Fruit fly (Drosophila melanogaster) S2 (cell line): ENCODE results near the gene Grip84.

Experiments
- CG8478 ChIP-seq: fragments of >200 bp; optimal IDR thresholded peaks from 2 replicates; lab custom pipeline; 2018
- CTCF ChIP-seq, 2 experiments: fragments of >200 bp; optimal IDR thresholded peaks; 2 replicates each; lab custom pipeline; 2018

Gene Grip84

dm6 chrX:19590579-19590978 is 25.0 kb upstream of the Grip84 start:
- TF ChIP-seq CG8478 (no peak), CTCF (optimal IDR thresholded peaks at IDR 0.05; lab: Kevin White, UChicago) (no peak)

- no peak for TF ChIP-seq CG8478
- no peak for TF ChIP-seq CTCF (optimal IDR thresholded peaks at IDR 0.05; lab: Kevin White, UChicago)
Measured at dm6 chrX:19590070-19590469, 24.5 kb upstream of the Grip84 start, which contains the start of gene CG14219. Gene CG14219, minus strand, starts transcription at chrX:19590170.

DNA sequence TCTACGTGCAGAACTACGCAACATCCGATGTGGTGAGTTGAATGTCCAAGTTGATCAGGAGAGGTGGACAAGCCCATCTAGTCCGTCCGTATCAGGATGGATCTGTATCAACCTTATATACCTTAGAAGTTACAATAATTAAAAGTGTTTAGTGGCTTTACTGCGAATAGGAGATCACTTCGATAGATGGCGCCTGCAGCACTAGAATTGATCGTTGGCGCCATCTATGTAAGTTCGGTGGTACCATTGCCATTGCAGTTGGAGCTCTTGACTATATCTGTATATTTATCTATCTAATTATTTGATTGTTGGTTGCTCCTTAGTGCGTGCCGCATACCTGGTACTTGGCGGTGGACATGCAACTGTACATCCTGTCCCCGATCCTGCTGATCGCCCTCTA is 19.6 kb upstream of the Grip84 start:
- TF ChIP-seq CG8478: no peak
- peak; percentile 81 to 83 for TF ChIP-seq CTCF (optimal IDR thresholded peaks at IDR 0.05; lab: Kevin White, UChicago)

DNA sequence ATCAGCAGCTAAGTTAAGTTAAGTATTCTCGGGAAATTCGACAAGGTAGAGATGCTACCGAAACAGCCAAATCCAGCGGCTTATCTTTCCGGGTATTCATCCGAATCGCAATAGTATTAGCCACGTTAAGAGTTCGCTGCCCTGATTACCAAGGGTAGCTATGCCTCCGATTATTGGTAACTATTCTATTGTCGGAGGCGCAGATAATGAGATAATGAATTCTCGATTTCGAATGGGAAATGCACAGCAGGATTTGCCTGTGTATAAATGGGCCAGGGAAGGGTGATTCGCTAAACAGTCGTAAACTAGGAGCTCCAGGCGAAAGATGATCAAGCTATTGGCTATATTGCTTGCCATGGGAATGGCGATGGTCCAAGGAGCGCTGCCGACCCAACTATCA is 17.8 kb upstream of the Grip84 start, which contains the start of gene CG14204:
Gene CG14204, plus strand, starts transcription at position 301 of the 400 bp plus-strand sequence.
- TF ChIP-seq CTCF (optimal IDR thresholded peaks at IDR 0.05; lab: Kevin White, UChicago): no peak
- no peak for TF ChIP-seq CG8478

- TF ChIP-seq CTCF (optimal IDR thresholded peaks at IDR 0.05; lab: Kevin White, UChicago) (no peak), CG8478 (no peak)
Measured at dm6 chrX:19582732-19583131, 17.2 kb upstream of the Grip84 start.

dm6 chrX:19581881-19582280 is 16.3 kb upstream of the Grip84 start, which contains the start of gene CG14218:
Gene CG14218, minus strand, starts transcription at chrX:19581981.
- TF ChIP-seq CTCF (optimal IDR thresholded peaks at IDR 0.05; lab: Kevin White, UChicago): no peak

dm6 chrX:19579648-19580301 is 14.2 kb upstream of the Grip84 start, which contains the start of gene Tao:
Gene Tao, minus strand, starts transcription at chrX:19579800.
- no peak for TF ChIP-seq CTCF (optimal IDR thresholded peaks at IDR 0.05; lab: Kevin White, UChicago)
- no peak for TF ChIP-seq CG8478

- TF ChIP-seq CTCF (optimal IDR thresholded peaks at IDR 0.05; lab: Kevin White, UChicago) (no peak), CG8478 (no peak)
Measured at dm6 chrX:19578908-19579647, 13.5 kb upstream of the Grip84 start.

- TF ChIP-seq CTCF (optimal IDR thresholded peaks at IDR 0.05; lab: Kevin White, UChicago) (no peak), CG8478 (no peak)
Measured at dm6 chrX:19577940-19578632, 12.5 kb upstream of the Grip84 start.

- no peak for TF ChIP-seq CG8478
- TF ChIP-seq CTCF (optimal IDR thresholded peaks at IDR 0.05; lab: Kevin White, UChicago): no peak
Measured at dm6 chrX:19573687-19574086, 8.1 kb upstream of the Grip84 start.

DNA sequence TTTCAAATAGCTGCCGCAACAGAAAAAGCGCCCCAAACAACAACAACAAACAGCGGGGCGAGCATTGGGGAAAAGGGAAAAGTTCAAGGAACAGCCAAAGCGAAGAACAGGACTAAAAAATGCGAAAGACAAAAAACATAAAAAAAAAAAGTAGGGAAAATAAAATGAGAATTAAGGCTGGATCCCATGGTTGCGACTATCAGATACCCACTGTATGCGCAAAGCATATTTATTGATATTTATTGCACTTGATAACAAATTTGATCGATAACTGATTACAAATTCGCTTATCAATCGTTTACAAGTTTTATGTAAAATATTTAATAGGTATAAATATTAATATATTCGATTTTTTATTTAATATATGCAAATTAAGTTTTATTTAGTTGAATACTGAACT is 16.0 kb downstream of the Grip84 start:
- no peak for TF ChIP-seq CTCF (optimal IDR thresholded peaks at IDR 0.05; lab: Kevin White, UChicago)
- no peak for TF ChIP-seq CG8478

- no peak for TF ChIP-seq CTCF (optimal IDR thresholded peaks at IDR 0.05; lab: Kevin White, UChicago)
- no peak for TF ChIP-seq CG8478
Measured at dm6 chrX:19548438-19548837, 17.1 kb downstream of the Grip84 start.

- TF ChIP-seq CG8478: no peak
Measured at dm6 chrX:19547382-19547781, 18.2 kb downstream of the Grip84 start, which contains the start of gene CG32532. Gene CG32532, minus strand, starts transcription at chrX:19547482.

DNA sequence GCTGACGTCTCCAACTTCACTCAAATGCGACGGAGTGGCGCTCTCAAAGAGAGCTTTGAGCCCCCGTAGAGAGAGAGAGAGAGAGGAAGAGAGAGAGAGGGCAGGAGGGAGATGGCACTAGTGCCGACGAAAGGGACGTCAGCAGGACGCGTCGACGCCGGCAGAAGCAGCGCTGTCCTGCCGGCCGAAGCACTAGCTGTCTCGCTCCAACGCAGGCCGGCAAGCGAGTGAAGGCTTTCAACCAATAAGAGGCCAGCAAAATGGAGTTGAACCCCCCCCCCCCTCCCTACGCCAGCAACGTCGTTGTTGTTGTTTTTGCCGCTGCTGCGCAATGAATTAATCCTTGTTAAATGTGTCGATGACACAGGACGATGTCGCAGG is 18.9 kb downstream of the Grip84 start:
- TF ChIP-seq CG8478 (no peak), CTCF (optimal IDR thresholded peaks at IDR 0.05; lab: Kevin White, UChicago) (peak in 1 of 2 experiments; percentile 49)

dm6 chrX:19545865-19546657 is 19.5 kb downstream of the Grip84 start:
- TF ChIP-seq CTCF (optimal IDR thresholded peaks at IDR 0.05; lab: Kevin White, UChicago) (peak; percentile 64 to 80), CG8478 (no peak)
